Worm (Caenorhabditis elegans): ENCODE results near the gene luc-7L.

luc-7L gene

ce11 chrII:7707383-7707782, at the start of gene luc-7L:
Gene luc-7L (minus strand): TSS chrII:7707483.
- TF ChIP-seq unc-62 (GFP tag; optimal IDR thresholded peaks at IDR 0.05) = no peak

DNA sequence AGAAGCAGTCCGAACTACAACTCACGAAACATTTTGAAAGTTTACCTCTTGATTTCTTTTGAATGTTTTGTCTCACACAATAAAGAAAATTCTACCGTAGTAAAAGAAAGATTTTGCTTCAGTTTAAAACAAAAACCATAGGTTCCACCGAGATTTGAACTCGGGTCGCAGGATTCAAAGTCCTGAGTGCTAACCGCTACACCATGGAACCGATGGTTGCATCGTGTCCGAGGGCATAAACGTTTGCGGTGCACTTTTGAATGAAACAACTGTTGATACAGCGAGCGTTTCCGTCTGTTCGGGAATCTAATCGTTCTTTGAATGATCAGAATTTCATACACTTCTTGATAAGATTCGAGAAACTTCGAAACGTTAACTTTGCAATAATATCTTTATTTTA, 49.5 kb upstream of the luc-7L start:
- TF ChIP-seq unc-62 (GFP tag; optimal IDR thresholded peaks at IDR 0.05) = no peak

DNA sequence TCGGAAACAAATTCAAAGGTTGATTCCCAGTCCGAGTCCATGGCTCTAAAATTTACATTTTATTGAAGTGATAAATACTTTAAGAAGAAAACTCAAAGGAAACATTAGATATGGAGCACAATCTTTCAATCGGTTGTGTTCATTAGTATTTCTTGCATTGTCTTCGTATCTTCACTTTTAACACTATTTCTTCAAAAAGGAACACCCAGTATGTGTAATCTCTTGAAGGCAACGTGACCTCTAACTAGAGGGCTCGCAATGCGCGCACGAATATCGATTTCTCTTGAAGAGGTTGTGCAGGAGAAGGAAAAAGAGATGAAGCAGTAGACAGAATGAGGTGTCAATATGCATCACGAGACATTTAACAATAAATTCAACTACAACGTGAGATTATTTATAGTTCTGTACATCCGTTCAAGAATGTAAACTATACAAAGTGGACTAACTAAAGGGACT, 47.9 kb upstream of the luc-7L start, which contains the start of the genes B0228.6 and B0228.1:
Gene B0228.6 (minus strand): TSS at position 51 of the 456 bp plus-strand sequence.
Gene B0228.1 (plus strand): TSS at position 228 of the 456 bp plus-strand sequence.
- TF ChIP-seq unc-62 (GFP tag; optimal IDR thresholded peaks at IDR 0.05) = no peak

ce11 chrII:7753500-7753899, 46.2 kb upstream of the luc-7L start, which contains the start of gene trx-1:
Gene trx-1 (minus strand): TSS chrII:7753600.
- no peak for TF ChIP-seq unc-62 (GFP tag; optimal IDR thresholded peaks at IDR 0.05)

DNA sequence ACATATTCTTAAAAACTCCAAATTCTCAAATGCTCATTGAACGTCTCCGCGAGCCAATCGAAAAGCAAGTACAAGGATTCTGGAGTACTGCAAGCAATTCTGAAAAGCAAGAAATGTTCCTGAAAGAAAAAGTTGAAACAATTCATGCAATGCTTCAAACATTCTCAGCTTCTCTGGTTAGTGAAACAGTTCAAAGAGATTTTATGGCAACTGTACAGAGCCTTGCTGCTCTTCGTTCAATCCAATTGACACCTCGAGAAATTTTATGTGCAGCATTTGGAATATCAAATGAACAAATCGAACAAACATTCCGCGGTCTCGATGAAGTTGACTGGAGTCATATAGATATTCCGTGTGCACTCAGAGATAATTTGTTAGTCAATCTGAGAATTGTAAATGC, 29.4 kb upstream of the luc-7L start:
- no peak for TF ChIP-seq unc-62 (GFP tag; optimal IDR thresholded peaks at IDR 0.05)

DNA sequence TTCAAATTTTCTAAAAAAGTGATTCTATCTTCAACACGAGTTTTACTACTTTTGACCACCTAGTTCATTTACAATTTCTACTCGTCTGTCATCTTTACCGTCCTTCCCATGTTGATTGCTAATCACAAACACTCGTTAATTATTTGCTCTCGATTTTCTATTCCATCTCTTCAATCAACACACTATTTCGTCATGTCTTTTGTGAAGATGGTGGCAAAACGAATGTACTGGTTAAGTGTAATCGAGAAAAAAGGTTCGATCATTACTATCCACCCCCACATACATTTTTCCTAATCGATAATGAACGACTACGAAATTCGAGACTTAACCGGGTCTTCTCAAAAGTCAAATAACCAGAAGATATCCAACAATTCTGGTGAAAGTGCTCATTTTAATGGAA, 17.3 kb upstream of the luc-7L start, which contains the start of gene cpna-2:
Gene cpna-2 (plus strand): TSS at position 301 of the 400 bp plus-strand sequence.
- TF ChIP-seq unc-62 (GFP tag; optimal IDR thresholded peaks at IDR 0.05) = no peak

ce11 chrII:7722784-7723183, 15.5 kb upstream of the luc-7L start:
- TF ChIP-seq unc-62 (GFP tag; optimal IDR thresholded peaks at IDR 0.05) = no peak

DNA sequence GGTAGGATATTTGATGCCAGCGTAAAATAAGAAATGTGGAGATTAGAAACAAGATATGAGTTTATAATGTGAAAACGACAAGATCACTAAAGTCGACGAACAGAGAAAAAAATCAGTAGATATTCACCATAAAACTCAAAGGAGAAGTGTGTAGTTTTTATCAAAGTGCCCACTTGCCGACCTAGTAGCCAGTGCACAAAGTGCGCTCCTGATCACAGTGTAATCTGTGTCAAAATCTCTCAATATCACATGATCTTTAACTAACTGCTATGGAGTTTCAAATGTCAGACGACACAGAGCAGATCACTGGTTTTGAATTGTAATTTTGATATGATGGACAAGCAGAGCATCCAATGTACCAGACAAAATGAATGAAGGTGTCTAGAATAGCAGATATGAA, 13.2 kb upstream of the luc-7L start:
- TF ChIP-seq unc-62 (GFP tag; optimal IDR thresholded peaks at IDR 0.05) = no peak

ce11 chrII:7719039-7719438, 11.8 kb upstream of the luc-7L start:
- TF ChIP-seq unc-62 (GFP tag; optimal IDR thresholded peaks at IDR 0.05) = no peak

ce11 chrII:7718491-7718890, 11.2 kb upstream of the luc-7L start, which contains the start of gene cpna-5:
Gene cpna-5 (minus strand): TSS chrII:7718591.
- TF ChIP-seq unc-62 (GFP tag; optimal IDR thresholded peaks at IDR 0.05) = no peak

ce11 chrII:7716112-7716511, 8.8 kb upstream of the luc-7L start:
- TF ChIP-seq unc-62 (GFP tag; optimal IDR thresholded peaks at IDR 0.05) = no peak

DNA sequence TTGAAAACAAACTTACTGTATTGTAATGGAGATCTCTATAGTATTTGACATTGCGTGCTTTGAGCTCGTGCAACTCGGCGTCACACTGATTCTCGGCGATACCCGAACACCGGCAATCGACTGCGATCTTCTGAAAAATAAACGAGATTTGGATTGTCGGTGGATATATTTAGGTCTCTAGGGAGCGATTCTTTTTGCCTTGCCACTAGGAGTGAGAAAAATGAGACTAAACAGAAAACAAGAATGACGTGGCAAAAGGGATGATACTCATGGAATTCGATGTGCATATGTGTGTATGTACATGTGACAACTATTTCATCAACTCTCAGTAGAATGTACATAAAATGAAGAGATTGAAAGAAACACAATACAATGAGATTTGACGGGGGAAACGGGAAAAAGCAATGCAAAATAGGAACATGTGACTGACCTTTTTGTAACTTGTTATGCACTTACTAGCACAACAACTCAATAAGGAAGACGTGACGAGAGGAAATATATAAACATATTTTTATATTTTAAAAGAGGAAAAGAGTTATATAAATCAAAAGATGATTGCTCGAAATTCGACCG, 7.4 kb upstream of the luc-7L start:
- no peak for TF ChIP-seq unc-62 (GFP tag; optimal IDR thresholded peaks at IDR 0.05)

- no peak for TF ChIP-seq unc-62 (GFP tag; optimal IDR thresholded peaks at IDR 0.05)
These were observed 2.0 kb upstream of the luc-7L start, which contains the start of gene sre-1 for ce11 chrII:7709301-7709754. Gene sre-1 (plus strand): TSS chrII:7709704.

ce11 chrII:7708540-7708939, 1.3 kb upstream of the luc-7L start, which contains the start of gene B0495.9:
Gene B0495.9 (minus strand): TSS chrII:7708710.
- TF ChIP-seq unc-62 (GFP tag; optimal IDR thresholded peaks at IDR 0.05) = no peak

- no peak for TF ChIP-seq unc-62 (GFP tag; optimal IDR thresholded peaks at IDR 0.05)
These were observed 2.1 kb downstream of the luc-7L start, which contains the start of gene B0495.7 for ce11 chrII:7705152-7705551. Gene B0495.7 (minus strand): TSS chrII:7705233.

DNA sequence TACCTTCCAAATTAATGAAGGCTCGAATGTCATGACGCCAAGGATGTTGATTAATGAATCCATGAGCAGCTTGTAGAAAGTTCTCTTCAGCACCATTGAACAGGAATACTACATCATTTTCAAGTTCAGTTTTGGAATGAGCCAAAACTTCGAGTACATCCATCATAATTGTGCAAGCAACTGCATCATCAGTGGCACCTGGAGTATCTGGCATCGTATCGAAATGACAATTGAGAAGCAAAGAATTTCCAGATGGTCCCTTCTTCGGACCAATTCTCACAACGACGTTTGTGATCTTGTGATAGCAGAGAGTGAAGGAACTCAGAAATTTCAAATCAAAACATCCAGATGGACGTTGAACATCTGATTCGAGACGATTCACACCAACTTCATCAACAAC, 2.9 kb downstream of the luc-7L start:
- TF ChIP-seq unc-62 (GFP tag; optimal IDR thresholded peaks at IDR 0.05) = no peak

DNA sequence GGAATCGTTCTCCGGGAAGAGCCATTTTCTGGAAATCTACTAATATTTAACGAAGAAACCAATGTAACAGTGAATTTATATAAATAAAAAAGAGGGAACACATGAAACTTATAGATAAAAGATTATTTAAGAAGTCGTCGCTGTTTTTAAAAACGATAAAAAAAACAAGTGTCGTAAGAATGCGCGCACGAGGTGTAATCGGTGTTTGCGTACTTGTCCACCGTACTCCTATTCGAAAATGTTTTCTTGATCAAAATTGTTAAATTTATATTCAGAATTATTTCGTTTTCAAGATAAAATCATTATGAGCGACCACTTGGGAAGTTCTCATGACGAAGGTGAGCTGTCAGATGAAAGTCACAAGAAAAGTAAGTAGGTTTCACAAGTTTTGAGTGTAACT, 8.3 kb downstream of the luc-7L start, which contains the start of the genes moa-2 and cdk-11.1:
Gene moa-2 (minus strand): TSS at position 25 of the 400 bp plus-strand sequence.
Gene cdk-11.1 (plus strand): TSS at position 227 of the 400 bp plus-strand sequence.
- no peak for TF ChIP-seq unc-62 (GFP tag; optimal IDR thresholded peaks at IDR 0.05)

All from whole organism, dauer.